Fruit fly (Drosophila melanogaster) Kc167 (cell line): ENCODE data around the gene fz2.

Source experiments
- Myc ChIP-seq: fragments of >200 bp; optimal IDR thresholded peaks from 2 replicates; lab custom pipeline; 2017; ENCODE audit warnings: missing external identifiers
- Sin3A ChIP-seq: fragments of >200 bp; optimal IDR thresholded peaks from 2 replicates; lab custom pipeline; 2018; ENCODE audit warnings: missing external identifiers
- h ChIP-seq: fragments of >200 bp; optimal IDR thresholded peaks from 3 replicates; lab custom pipeline; 2018; ENCODE audit warnings: missing external identifiers
- insv ChIP-seq: fragments of >200 bp; optimal IDR thresholded peaks from 3 replicates; lab custom pipeline; 2018; ENCODE audit warnings: missing external identifiers
- psq ChIP-seq: fragments of >200 bp; optimal IDR thresholded peaks from 2 replicates; lab custom pipeline; 2017; ENCODE audit warnings: missing external identifiers

dm6 chr3L:19263480-19264140 lies 28.4 kb upstream of the fz2 start, which contains the start of the genes CG42374 and Mettl5:
- TF ChIP-seq psq (lab: Kevin White, UChicago) = no peak
- no peak for TF ChIP-seq Sin3A (lab: Kevin White, UChicago)
- no peak for TF ChIP-seq h (lab: Kevin White, UChicago)
- no peak for TF ChIP-seq Myc
- no peak for TF ChIP-seq insv
